1 fruit fly cellular context compared by ENCODE assay signal in the genomic region with DNA sequence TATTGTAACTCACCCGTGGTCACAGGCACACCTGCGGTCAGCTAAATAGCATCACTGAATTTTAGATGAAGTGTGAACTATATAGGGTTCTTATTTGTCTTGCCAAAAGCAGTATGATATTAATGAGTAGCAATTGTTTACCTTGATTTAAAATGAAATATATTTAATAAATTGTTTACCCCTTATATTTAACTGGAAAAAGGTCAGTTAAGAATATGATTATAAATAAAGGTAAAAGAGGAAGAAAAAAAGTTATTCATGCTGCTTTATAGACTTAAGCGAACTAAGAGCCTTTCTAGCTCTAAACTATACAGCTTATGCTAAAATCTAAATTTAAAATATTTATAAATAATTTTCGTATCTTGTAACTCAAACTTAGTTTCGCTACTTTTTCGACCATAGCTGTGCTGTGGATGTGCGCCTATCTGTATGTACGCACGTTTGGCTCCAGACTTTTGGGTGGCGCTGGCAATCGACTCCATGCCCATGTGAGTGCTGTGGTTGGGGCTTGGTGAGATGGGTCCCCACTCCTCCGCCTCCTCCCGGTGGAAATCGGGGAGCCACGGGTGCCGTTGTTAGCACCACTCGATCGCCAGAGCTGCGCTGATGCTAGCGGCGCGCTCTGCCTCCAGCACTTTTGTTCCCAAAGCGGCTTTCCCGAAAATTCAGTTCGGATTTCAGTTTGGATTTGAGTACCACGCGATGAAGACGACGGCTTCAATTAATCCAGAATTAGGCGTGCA.
TF ChIP-seq lines count a peak whose summit lies in the region.

A gene (plus strand): TSS at position 487 of the 743 bp plus-strand sequence.

TF ChIP-seq in whole organism, embryonic, 481 proteins besides CTCF, POLR2A, EP300 and RAD21 (continued from another document):
- TF ChIP-seq CG3838 (GFP tag; optimal IDR thresholded peaks at IDR 0.05; lab: Kevin White, UChicago) (no peak), trh (GFP tag; optimal IDR thresholded peaks at IDR 0.05; lab: Kevin White, UChicago) (peak; percentile 7), CoRest (tag; optimal IDR thresholded peaks at IDR 0.05; lab: Kevin White, UChicago) (peak; percentile 73), CG7357 (GFP tag; IDR thresholded peaks at IDR 0.05; lab: Robert Waterston, UW) (no peak), run (tag; optimal IDR thresholded peaks at IDR 0.05; lab: Kevin White, UChicago) (no peak), CG9437 (GFP tag; optimal IDR thresholded peaks at IDR 0.05; lab: Kevin White, UChicago) (peak; percentile 76), zfh1 (GFP tag; IDR thresholded peaks at IDR 0.05; lab: Robert Waterston, UW) (0 out of 3 replicates have a peak, but pooled peaks have one; percentile 40), org-1 (GFP tag; optimal IDR thresholded peaks at IDR 0.05; lab: Kevin White, UChicago) (no peak), CG18619 (GFP tag; optimal IDR thresholded peaks at IDR 0.05; lab: Kevin White, UChicago) (peak; percentile 41), CG16863 (GFP tag; optimal IDR thresholded peaks at IDR 0.05; lab: Kevin White, UChicago) (no peak), ken (GFP tag; IDR thresholded peaks at IDR 0.05; lab: Robert Waterston, UW) (0 out of 3 replicates have a peak, but pooled peaks have one; percentile 10), sob (GFP tag; IDR thresholded peaks at IDR 0.05; lab: Robert Waterston, UW) (0 out of 2 replicates have a peak, but pooled peaks have one; percentile 5), eve (GFP tag; optimal IDR thresholded peaks at IDR 0.05; lab: Kevin White, UChicago) (peak in 1 of 2 experiments; percentile 84), CG16779 (GFP tag; IDR thresholded peaks at IDR 0.05; lab: Robert Waterston, UW) (no peak), nerfin-2 (GFP tag; IDR thresholded peaks at IDR 0.05; lab: Robert Waterston, UW; ENCODE audit: partially characterized antibody) (no peak), BtbVII (GFP tag; optimal IDR thresholded peaks at IDR 0.05; lab: Kevin White, UChicago) (peak; percentile 46), Elba2 (GFP tag; optimal IDR thresholded peaks at IDR 0.05; lab: Kevin White, UChicago) (no peak), nerfin-1 (tag; optimal IDR thresholded peaks at IDR 0.05; lab: Kevin White, UChicago) (no peak), Awh (GFP tag; IDR thresholded peaks at IDR 0.05; lab: Robert Waterston, UW) (no peak), CG15696 (tag; optimal IDR thresholded peaks at IDR 0.05; lab: Kevin White, UChicago) (peak; percentile 10), CG10979 (tag; optimal IDR thresholded peaks at IDR 0.05; lab: Kevin White, UChicago) (peak; percentile 76), E2f2 (GFP tag; IDR thresholded peaks at IDR 0.05; lab: Robert Waterston, UW) (peak; percentile 30; the same call in 1 of the 2 replicates), ro (GFP tag; IDR thresholded peaks at IDR 0.05; lab: Robert Waterston, UW) (0 out of 2 replicates have a peak, but pooled peaks have one; percentile 15), pan (optimal IDR thresholded peaks at IDR 0.05; lab: Kevin White, UChicago) (no peak), pan (GFP tag; optimal IDR thresholded peaks at IDR 0.05 in 1 of 2, IDR thresholded peaks at IDR 0.05 in 1 of 2) (peak in 1 of 2 experiments; percentile 38), CG1832 (GFP tag; optimal IDR thresholded peaks at IDR 0.05; lab: Kevin White, UChicago) (no peak), toy (GFP tag; IDR thresholded peaks at IDR 0.05; lab: Robert Waterston, UW) (no peak), CG17361 (GFP tag; IDR thresholded peaks at IDR 0.05; lab: Robert Waterston, UW) (peak; percentile 90), CG11093 (GFP tag; IDR thresholded peaks at IDR 0.05; lab: Robert Waterston, UW) (no peak), kah (GFP tag; optimal IDR thresholded peaks at IDR 0.05; lab: Kevin White, UChicago) (peak; percentile 35), seq (GFP tag; IDR thresholded peaks at IDR 0.05; lab: Robert Waterston, UW) (0 out of 2 replicates have a peak, but pooled peaks have one; percentile 22), CG12659 (GFP tag; optimal IDR thresholded peaks at IDR 0.05; lab: Kevin White, UChicago) (peak; percentile 63), so (GFP tag; IDR thresholded peaks at IDR 0.05; lab: Robert Waterston, UW) (no peak; the same call in 2 of the 3 replicates), sim (GFP tag; IDR thresholded peaks at IDR 0.05; lab: Robert Waterston, UW) (no peak), CG7372 (GFP tag; IDR thresholded peaks at IDR 0.05; lab: Robert Waterston, UW) (no peak), Dbx (GFP tag; IDR thresholded peaks at IDR 0.05; lab: Robert Waterston, UW) (no peak), CG17912 (GFP tag; optimal IDR thresholded peaks at IDR 0.05; lab: Kevin White, UChicago) (no peak), dan (GFP tag; IDR thresholded peaks at IDR 0.05; lab: Robert Waterston, UW) (no peak), Usf (GFP tag; optimal IDR thresholded peaks at IDR 0.05; lab: Kevin White, UChicago) (peak; percentile 3), dysf (GFP tag; IDR thresholded peaks at IDR 0.05; lab: Robert Waterston, UW) (no peak; the same call in 1 of the 3 replicates), Eip74EF (GFP tag; optimal IDR thresholded peaks at IDR 0.05; lab: Kevin White, UChicago) (peak in 1 of 2 experiments; percentile 67), CG18476 (GFP tag; optimal IDR thresholded peaks at IDR 0.05; lab: Kevin White, UChicago) (peak; percentile 43), Xbp1 (GFP tag; optimal IDR thresholded peaks at IDR 0.05; lab: Kevin White, UChicago) (peak; percentile 46), CG17385 (GFP tag; optimal IDR thresholded peaks at IDR 0.05; lab: Kevin White, UChicago) (peak; percentile 65), CG15011 (GFP tag; optimal IDR thresholded peaks at IDR 0.05; lab: Kevin White, UChicago) (no peak), CG15269 (tag; optimal IDR thresholded peaks at IDR 0.05; lab: Kevin White, UChicago) (peak; percentile 43), E2f1 (GFP tag; IDR thresholded peaks at IDR 0.05; lab: Robert Waterston, UW) (peak; percentile 17; the same call in 1 of the 2 replicates), CG4820 (GFP tag; optimal IDR thresholded peaks at IDR 0.05; lab: Kevin White, UChicago) (peak; percentile 52), Nf-YC (tag; optimal IDR thresholded peaks at IDR 0.05; lab: Kevin White, UChicago) (peak; percentile 52), Adf1 (GFP tag; IDR thresholded peaks at IDR 0.05; lab: Robert Waterston, UW) (no peak), Rx (GFP tag; IDR thresholded peaks at IDR 0.05; lab: Robert Waterston, UW) (no peak), pita (GFP tag; optimal IDR thresholded peaks at IDR 0.05; lab: Kevin White, UChicago) (no peak), CG9727 (GFP tag; optimal IDR thresholded peaks at IDR 0.05; lab: Kevin White, UChicago) (peak; percentile 68), wor (GFP tag; IDR thresholded peaks at IDR 0.05; lab: Robert Waterston, UW) (no peak), ase (GFP tag; IDR thresholded peaks at IDR 0.05; lab: Robert Waterston, UW) (no peak), Hr78 (GFP tag; optimal IDR thresholded peaks at IDR 0.05; lab: Kevin White, UChicago) (no peak), stc (GFP tag; IDR thresholded peaks at IDR 0.05; lab: Robert Waterston, UW) (0 out of 2 replicates have a peak, but pooled peaks have one; percentile 39), ewg (GFP tag; optimal IDR thresholded peaks at IDR 0.05; lab: Kevin White, UChicago) (peak; percentile 50), croc (GFP tag; conservative IDR thresholded peaks at IDR 0.05; lab: Robert Waterston, UW) (peak; percentile 33; the same call in 2 of the 3 replicates), ci (GFP tag; IDR thresholded peaks at IDR 0.05; lab: Robert Waterston, UW) (peak; percentile 65; the same call in 2 of the 3 replicates), Hmx (GFP tag; optimal IDR thresholded peaks at IDR 0.05; lab: Kevin White, UChicago) (peak; percentile 2), danr (GFP tag; IDR thresholded peaks at IDR 0.05; lab: Robert Waterston, UW) (peak; percentile 36; the same call in 1 of the 2 replicates), CG32767 (GFP tag; IDR thresholded peaks at IDR 0.05; lab: Robert Waterston, UW) (no peak), Sox102F (GFP tag; optimal IDR thresholded peaks at IDR 0.05; lab: Kevin White, UChicago) (no peak), CG16813 (GFP tag; IDR thresholded peaks at IDR 0.05; lab: Robert Waterston, UW; ENCODE audit: partially characterized antibody) (no peak), CG10267 (tag; optimal IDR thresholded peaks at IDR 0.05; lab: Kevin White, UChicago) (peak; percentile 64), CG33557 (GFP tag; optimal IDR thresholded peaks at IDR 0.05; lab: Kevin White, UChicago) (no peak), crol (GFP tag; IDR thresholded peaks at IDR 0.05; lab: Robert Waterston, UW) (peak; percentile 77; the same call in 1 of the 2 replicates), cg (GFP tag; optimal IDR thresholded peaks at IDR 0.05; lab: Kevin White, UChicago) (peak; percentile 3), trem (tag; optimal IDR thresholded peaks at IDR 0.05; lab: Kevin White, UChicago) (peak; percentile 24), CG6175 (GFP tag; IDR thresholded peaks at IDR 0.05; lab: Robert Waterston, UW) (no peak), tx (GFP tag; optimal IDR thresholded peaks at IDR 0.05; lab: Kevin White, UChicago) (no peak), CG11398 (GFP tag; optimal IDR thresholded peaks at IDR 0.05; lab: Kevin White, UChicago) (no peak), HLH3B (GFP tag; IDR thresholded peaks at IDR 0.05; lab: Robert Waterston, UW) (0 out of 2 replicates have a peak, but pooled peaks have one; percentile 45), CG8281 (tag; optimal IDR thresholded peaks at IDR 0.05; lab: Kevin White, UChicago) (no peak), Drgx (GFP tag; IDR thresholded peaks at IDR 0.05; lab: Robert Waterston, UW) (no peak), Ravus (GFP tag; IDR thresholded peaks at IDR 0.05; lab: Robert Waterston, UW) (no peak), bcd (GFP tag; optimal IDR thresholded peaks at IDR 0.05; lab: Kevin White, UChicago) (peak; percentile 55), TFAM (GFP tag; optimal IDR thresholded peaks at IDR 0.05; lab: Kevin White, UChicago) (no peak), NFAT (GFP tag; IDR thresholded peaks at IDR 0.05; lab: Robert Waterston, UW) (no peak), grau (tag; optimal IDR thresholded peaks at IDR 0.05; lab: Kevin White, UChicago) (peak; percentile 72), Lpt (GFP tag; optimal IDR thresholded peaks at IDR 0.05; lab: Kevin White, UChicago) (no peak), CG10274 (GFP tag; optimal IDR thresholded peaks at IDR 0.05; lab: Kevin White, UChicago) (no peak), Ada2b (GFP tag; IDR thresholded peaks at IDR 0.05; lab: Robert Waterston, UW) (no peak), gsb-n (tag; optimal IDR thresholded peaks at IDR 0.05; lab: Kevin White, UChicago) (no peak), wek (GFP tag; optimal IDR thresholded peaks at IDR 0.05; lab: Kevin White, UChicago) (no peak), CG17328 (GFP tag; IDR thresholded peaks at IDR 0.05; lab: Robert Waterston, UW) (no peak), zen (tag; optimal IDR thresholded peaks at IDR 0.05; lab: Kevin White, UChicago) (peak; percentile 21), CG43689 (GFP tag; IDR thresholded peaks at IDR 0.05; lab: Robert Waterston, UW) (no peak), stwl (tag; optimal IDR thresholded peaks at IDR 0.05; lab: Kevin White, UChicago) (no peak), sc (optimal IDR thresholded peaks at IDR 0.05; lab: Kevin White, UChicago) (no peak), sc (GFP tag; optimal IDR thresholded peaks at IDR 0.05; lab: Kevin White, UChicago) (peak; percentile 44), CG6765 (GFP tag; optimal IDR thresholded peaks at IDR 0.05; lab: Kevin White, UChicago) (peak; percentile 23), CG3281 (GFP tag; optimal IDR thresholded peaks at IDR 0.05; lab: Kevin White, UChicago) (peak; percentile 50), lilli (GFP tag; optimal IDR thresholded peaks at IDR 0.05; lab: Kevin White, UChicago) (peak; percentile 22), HmgZ (tag; optimal IDR thresholded peaks at IDR 0.05; lab: Kevin White, UChicago) (no peak), pzg (GFP tag; optimal IDR thresholded peaks at IDR 0.05; lab: Kevin White, UChicago) (no peak), Lim3 (GFP tag; IDR thresholded peaks at IDR 0.05; lab: Robert Waterston, UW) (no peak), br (optimal IDR thresholded peaks at IDR 0.05; lab: Kevin White, UChicago) (no peak), sug (tag; optimal IDR thresholded peaks at IDR 0.05; lab: Kevin White, UChicago) (peak; percentile 48), CG12236 (GFP tag; optimal IDR thresholded peaks at IDR 0.05; lab: Kevin White, UChicago) (no peak), CrebB (tag; optimal IDR thresholded peaks at IDR 0.05; lab: Kevin White, UChicago) (no peak)
